Worm (Caenorhabditis elegans) whole organism, late embryonic: ENCODE data around the gene sru-2.
A peak's percentile ranks its signal among the peaks of the same experiment; 100 is the strongest.

Experiments used
- ceh-9 ChIP-seq: sonication (generic microtip); optimal IDR thresholded peaks from 2 replicates; lab custom pipeline; 2016; ENCODE audit warnings: mild to moderate bottlenecking, missing genetic modification characterization, inconsistent platforms, missing compliant biosample characterization
- elt-2 ChIP-seq: sonication (generic microtip); optimal IDR thresholded peaks from 2 replicates; lab custom pipeline; 2016; ENCODE audit warnings: missing genetic modification reagents, missing genetic modification characterization, missing compliant biosample characterization
- fax-1 ChIP-seq: sonication (generic microtip); optimal IDR thresholded peaks from 2 replicates; lab custom pipeline; 2016; ENCODE audit warnings: missing genotype, missing genetic modification characterization, missing compliant biosample characterization
- hlh-6 ChIP-seq: sonication (generic microtip); optimal IDR thresholded peaks from 2 replicates; lab custom pipeline; 2016; ENCODE audit warnings: missing genotype, missing genetic modification characterization, missing compliant biosample characterization
- pax-1 ChIP-seq: fragments of 150-350 bp; optimal IDR thresholded peaks from 2 replicates; lab custom pipeline; 2014; ENCODE audit warnings: missing biosample characterization, missing genetic modification characterization
- pqm-1 ChIP-seq: sonication (generic microtip); optimal IDR thresholded peaks from 2 replicates; lab custom pipeline; 2016; ENCODE audit warnings: missing genetic modification characterization, missing compliant biosample characterization
- ztf-16 ChIP-seq: sonication (generic microtip); optimal IDR thresholded peaks from 2 replicates; lab custom pipeline; 2017; ENCODE audit warnings: missing genetic modification characterization, missing compliant biosample characterization

DNA sequence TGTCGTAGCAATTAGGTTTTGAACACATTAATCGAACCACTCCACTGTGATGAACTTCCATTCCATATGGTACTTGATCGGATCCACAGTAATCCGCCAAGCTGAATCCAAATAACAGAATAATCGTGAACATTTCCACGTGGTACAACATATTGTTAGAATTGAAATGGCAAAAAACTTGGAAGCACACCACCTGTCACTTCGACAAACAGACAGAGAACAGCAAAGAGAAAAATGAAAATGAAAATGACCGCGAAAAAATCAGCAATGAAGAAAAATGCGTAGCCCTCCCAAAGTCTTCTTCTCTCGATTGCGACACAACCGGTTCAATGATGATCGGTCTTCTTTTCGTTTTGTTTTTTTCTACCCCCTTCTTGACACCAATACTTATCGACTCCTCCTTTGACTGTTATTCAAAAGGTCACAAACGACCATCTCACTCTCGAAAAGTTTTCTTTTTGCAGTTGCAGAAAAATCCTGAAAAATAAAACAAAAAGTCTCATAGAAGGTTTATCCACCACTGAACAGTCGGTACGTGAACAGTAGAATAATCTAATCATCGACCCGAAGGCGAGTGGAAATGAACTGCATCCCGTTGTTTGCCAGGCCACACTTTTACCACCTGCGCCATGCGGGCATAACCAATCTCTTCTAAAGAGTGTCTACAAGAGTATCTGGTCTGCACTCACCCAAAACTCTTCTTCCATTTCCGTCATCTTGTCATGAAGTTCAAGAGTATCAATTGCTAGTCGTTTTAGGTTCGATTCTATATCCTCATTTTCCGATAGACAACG is 8.7 kb upstream of the sru-2 start, which contains the start of gene wrt-3:
- TF ChIP-seq ceh-9 (peak; percentile 74), hlh-6 (tag; lab: Kevin White, UChicago) (peak; percentile 97), ztf-16 (tag; lab: Kevin White, UChicago) (peak; percentile 94), elt-2 (tag; lab: Kevin White, UChicago) (peak; percentile 97), pqm-1 (tag; lab: Kevin White, UChicago) (no peak), fax-1 (tag; lab: Kevin White, UChicago) (peak; percentile 97), pax-1 (no peak)
